Fruit fly (Drosophila melanogaster) whole organism, prepupa: ENCODE data around the gene CG5276.

Experiments used
- Ets21C ChIP-seq: fragments of 200-800 bp; sonication (Bioruptor generic); optimal IDR thresholded peaks from 3 replicates; lab custom pipeline; 2016; ENCODE audit warnings: missing biosample characterization, missing genetic modification characterization
- Gug ChIP-seq: fragments of 200-800 bp; sonication (Bioruptor generic); IDR thresholded peaks from 2 replicates; pipeline ENCODE4 v1.3.6; 2022; ENCODE audit warnings: missing biosample characterization, missing genetic modification characterization
- Lpt ChIP-seq: fragments of 200-800 bp; sonication (Bioruptor generic); optimal IDR thresholded peaks from 3 replicates; lab custom pipeline; 2016; ENCODE audit warnings: missing biosample characterization, missing genetic modification characterization
- net ChIP-seq: fragments of 200-800 bp; sonication (Bioruptor generic); optimal IDR thresholded peaks from 3 replicates; lab custom pipeline; 2016; ENCODE audit warnings: missing biosample characterization, missing genetic modification characterization

DNA sequence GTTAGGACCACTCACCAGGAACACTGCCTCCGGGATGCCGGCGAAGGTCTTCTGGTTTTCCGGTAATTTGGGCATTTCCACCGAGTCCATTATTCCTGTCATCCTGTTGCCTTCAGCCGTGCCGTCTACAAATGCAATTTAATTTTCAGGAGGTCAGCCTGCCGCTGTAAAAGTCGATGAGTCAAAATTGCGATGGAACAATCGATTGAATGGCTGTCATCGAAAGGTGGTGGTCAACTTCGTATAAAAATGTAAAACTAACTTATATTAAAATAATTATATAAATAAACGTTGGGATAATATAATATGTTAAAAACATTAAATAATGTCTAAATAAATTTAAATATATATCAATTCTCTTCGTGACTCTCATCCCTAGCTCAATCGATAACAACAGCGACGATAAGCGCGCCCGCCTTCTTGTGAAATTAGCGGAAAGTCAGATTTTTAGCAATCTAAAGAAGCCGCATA lies 21.8 kb upstream of the CG5276 start, which contains the start of the genes mgr and Irbp:
- TF ChIP-seq Ets21C (GFP tag; lab: Kevin White, UChicago) (peak; percentile 49), Gug (GFP tag; lab: Robert Waterston, UW) (peak; percentile 91), Lpt (GFP tag; lab: Kevin White, UChicago) (peak; percentile 59), net (GFP tag; lab: Kevin White, UChicago) (peak; percentile 77)
